Worm (Caenorhabditis elegans) whole organism, mixed stage, embryonic: ENCODE data around the gene srbc-67.

Source experiments
- M03D4.4 ChIP-seq: sonication (generic microtip); optimal IDR thresholded peaks from 2 replicates; lab custom pipeline; 2017; ENCODE audit warnings: mild to moderate bottlenecking, missing genetic modification characterization, missing compliant biosample characterization
- bed-3 ChIP-seq: fragments of 200-800 bp; sonication (Bioruptor generic); optimal IDR thresholded peaks from 3 replicates; lab custom pipeline; 2018; ENCODE audit warnings: mild to moderate bottlenecking, missing genetic modification characterization, moderate library complexity, missing compliant biosample characterization
- blmp-1 ChIP-seq: fragments of 150-350 bp; optimal IDR thresholded peaks from 2 replicates; lab custom pipeline; 2014; ENCODE audit warnings: missing biosample characterization, missing genetic modification characterization
- ceh-39 ChIP-seq: fragments of 150-350 bp; optimal IDR thresholded peaks from 2 replicates; lab custom pipeline; 2014; ENCODE audit warnings: missing biosample characterization, missing genetic modification characterization
- ceh-43 ChIP-seq: fragments of 200-800 bp; sonication (Bioruptor generic); optimal IDR thresholded peaks from 2 replicates; lab custom pipeline; 2018; ENCODE audit warnings: mild to moderate bottlenecking, missing genetic modification characterization, moderate library complexity, missing compliant biosample characterization
- ceh-83 ChIP-seq: fragments of 200-800 bp; sonication (Bioruptor generic); optimal IDR thresholded peaks from 2 replicates; lab custom pipeline; 2018; ENCODE audit warnings: mild to moderate bottlenecking, missing genetic modification characterization, missing compliant biosample characterization
- ces-1 ChIP-seq: fragments of 150-350 bp; optimal IDR thresholded peaks from 2 replicates; lab custom pipeline; 2014; ENCODE audit warnings: missing biosample characterization, missing genetic modification reagents, missing genetic modification characterization
- cnd-1 ChIP-seq: fragments of 200-800 bp; sonication (Bioruptor generic); optimal IDR thresholded peaks from 2 replicates; lab custom pipeline; 2018; ENCODE audit warnings: mild to moderate bottlenecking, missing genetic modification characterization, missing compliant biosample characterization
- drap-1 ChIP-seq: fragments of 200-800 bp; sonication (Bioruptor generic); optimal IDR thresholded peaks from 3 replicates; lab custom pipeline; 2018; ENCODE audit warnings: mild to moderate bottlenecking, missing genetic modification characterization, missing compliant biosample characterization
- elt-1 ChIP-seq: sonication (generic microtip); optimal IDR thresholded peaks from 2 replicates; lab custom pipeline; 2017; ENCODE audit warnings: missing genetic modification characterization, mild to moderate bottlenecking, missing compliant biosample characterization, antibody characterized with exemption, moderate library complexity, borderline replicate concordance; ENCODE audit not compliant: insufficient read depth
- flh-1 ChIP-seq: fragments of 200-800 bp; sonication (Bioruptor generic); optimal IDR thresholded peaks from 2 replicates; lab custom pipeline; 2018; ENCODE audit warnings: mild to moderate bottlenecking, missing genetic modification characterization, moderate library complexity, missing compliant biosample characterization
- ham-2 ChIP-seq: fragments of 200-800 bp; sonication (Bioruptor generic); optimal IDR thresholded peaks from 2 replicates; lab custom pipeline; 2018; ENCODE audit warnings: mild to moderate bottlenecking, missing genetic modification characterization, missing compliant biosample characterization
- hlh-1 ChIP-seq: fragments of 150-350 bp; optimal IDR thresholded peaks from 2 replicates; lab custom pipeline; 2014; ENCODE audit warnings: missing biosample characterization, missing genetic modification reagents, missing genetic modification characterization
- lin-13 ChIP-seq: fragments of 150-350 bp; optimal IDR thresholded peaks from 2 replicates; lab custom pipeline; 2014; ENCODE audit warnings: missing biosample characterization, missing genetic modification characterization
- lin-32 ChIP-seq: fragments of 200-800 bp; sonication (Bioruptor generic); optimal IDR thresholded peaks from 2 replicates; lab custom pipeline; 2018; ENCODE audit warnings: mild to moderate bottlenecking, missing genetic modification characterization, missing compliant biosample characterization
- mab-5 ChIP-seq: fragments of 150-350 bp; optimal IDR thresholded peaks from 2 replicates; lab custom pipeline; 2014; ENCODE audit warnings: missing biosample characterization, missing genetic modification characterization
- mep-1 ChIP-seq: fragments of 150-350 bp; optimal IDR thresholded peaks from 2 replicates; lab custom pipeline; 2017; ENCODE audit warnings: missing biosample characterization, missing genetic modification reagents, missing genetic modification characterization, inconsistent platforms
- mls-2 ChIP-seq: sonication (generic microtip); optimal IDR thresholded peaks from 2 replicates; lab custom pipeline; 2016; ENCODE audit warnings: mild to moderate bottlenecking, missing genetic modification characterization, moderate library complexity, missing compliant biosample characterization
- nhr-12 ChIP-seq: fragments of 150-350 bp; optimal IDR thresholded peaks from 2 replicates; lab custom pipeline; 2014; ENCODE audit warnings: missing biosample characterization, missing genetic modification characterization
- nhr-2 ChIP-seq: fragments of 150-350 bp; optimal IDR thresholded peaks from 2 replicates; lab custom pipeline; 2014; ENCODE audit warnings: missing biosample characterization, missing genetic modification characterization
- nhr-237 ChIP-seq: fragments of 150-350 bp; optimal IDR thresholded peaks from 2 replicates; lab custom pipeline; 2014; ENCODE audit warnings: missing biosample characterization, missing genetic modification characterization
- nhr-28 ChIP-seq: fragments of 150-350 bp; optimal IDR thresholded peaks from 2 replicates; lab custom pipeline; 2014; ENCODE audit warnings: missing biosample characterization, missing genetic modification characterization
- nhr-76 ChIP-seq: sonication (generic microtip); optimal IDR thresholded peaks from 2 replicates; lab custom pipeline; 2017; ENCODE audit warnings: missing biosample characterization, missing genetic modification characterization
- pha-4 ChIP-seq: fragments of 150-350 bp; optimal IDR thresholded peaks from 2 replicates; lab custom pipeline; 2018; ENCODE audit warnings: missing biosample characterization, missing genetic modification reagents, missing genetic modification characterization
- sem-2 ChIP-seq: fragments of 200-800 bp; sonication (Bioruptor generic); optimal IDR thresholded peaks from 2 replicates; lab custom pipeline; 2018; ENCODE audit warnings: mild to moderate bottlenecking, missing genetic modification characterization, missing compliant biosample characterization
- snpc-4 ChIP-seq: fragments of 150-350 bp; optimal IDR thresholded peaks from 2 replicates; lab custom pipeline; 2014; ENCODE audit warnings: missing biosample characterization, missing genetic modification characterization
- sptf-1 ChIP-seq: sonication (generic microtip); optimal IDR thresholded peaks from 2 replicates; lab custom pipeline; 2017; ENCODE audit warnings: mild to moderate bottlenecking, missing genetic modification characterization, moderate library complexity, missing compliant biosample characterization
- tbx-8 ChIP-seq: fragments of 200-800 bp; sonication (Bioruptor generic); optimal IDR thresholded peaks from 2 replicates; lab custom pipeline; 2018; ENCODE audit warnings: mild to moderate bottlenecking, missing genetic modification characterization, moderate library complexity, missing compliant biosample characterization
- unc-120 ChIP-seq: sonication (generic microtip); optimal IDR thresholded peaks from 2 replicates; lab custom pipeline; 2017; ENCODE audit warnings: missing genetic modification characterization, missing compliant biosample characterization; ENCODE audit not compliant: poor library complexity, severe bottlenecking
- unc-39 ChIP-seq: fragments of 150-350 bp; optimal IDR thresholded peaks from 2 replicates; lab custom pipeline; 2014; ENCODE audit warnings: missing biosample characterization, missing genetic modification characterization
- unc-62 ChIP-seq: fragments of 150-350 bp; optimal IDR thresholded peaks from 2 replicates; lab custom pipeline; 2014; ENCODE audit warnings: missing biosample characterization, missing genetic modification reagents, missing genetic modification characterization
- zip-8 ChIP-seq: fragments of 150-350 bp; optimal IDR thresholded peaks from 2 replicates; lab custom pipeline; 2014; ENCODE audit warnings: missing biosample characterization, missing genetic modification characterization
- ztf-11 ChIP-seq: fragments of 150-350 bp; optimal IDR thresholded peaks from 2 replicates; lab custom pipeline; 2014; ENCODE audit warnings: missing biosample characterization, missing genetic modification characterization

srbc-67 gene

ce11 chrV:3541117-3541516 is at the start of gene srbc-67:
Gene srbc-67 (minus strand): TSS chrV:3541217.
- no peak for TF ChIP-seq nhr-28 (tag; lab: Kevin White, UChicago)
- TF ChIP-seq mab-5, result no peak
- no peak for TF ChIP-seq nhr-2

- no peak for TF ChIP-seq nhr-237 (tag; lab: Kevin White, UChicago)
- no peak for TF ChIP-seq zip-8 (tag; lab: Kevin White, UChicago)
- TF ChIP-seq flh-1 (GFP tag; lab: Kevin White, UChicago), result no peak
- TF ChIP-seq nhr-12, result no peak
- no peak for TF ChIP-seq sptf-1 (tag; lab: Kevin White, UChicago)
- no peak for TF ChIP-seq ceh-39
- TF ChIP-seq bed-3, result no peak
- no peak for TF ChIP-seq unc-120
- no peak for TF ChIP-seq ces-1 (GFP tag; lab: Kevin White, UChicago)
- TF ChIP-seq mls-2 (tag; lab: Kevin White, UChicago), result no peak
- TF ChIP-seq ham-2, result no peak
- no peak for TF ChIP-seq unc-39 (tag; lab: Kevin White, UChicago)
- TF ChIP-seq blmp-1 (tag; lab: Kevin White, UChicago), result no peak
- TF ChIP-seq elt-1 (tag; lab: Kevin White, UChicago), result no peak
- TF ChIP-seq nhr-28 (tag; lab: Kevin White, UChicago), result no peak
- TF ChIP-seq pha-4 (tag; lab: Kevin White, UChicago), result no peak
- TF ChIP-seq lin-32 (GFP tag; lab: Kevin White, UChicago), result no peak
- TF ChIP-seq ceh-43 (GFP tag; lab: Kevin White, UChicago), result no peak
Measured at ce11 chrV:3588223-3588622, 47.2 kb upstream of the srbc-67 start.

ce11 chrV:3587633-3588032 is 46.6 kb upstream of the srbc-67 start:
- TF ChIP-seq snpc-4 (tag; lab: Kevin White, UChicago) (no peak), nhr-76 (no peak), sem-2 (peak; percentile 28), drap-1 (GFP tag; lab: Kevin White, UChicago) (peak; percentile 42), blmp-1 (tag; lab: Kevin White, UChicago) (no peak), elt-1 (tag; lab: Kevin White, UChicago) (no peak), ceh-43 (GFP tag; lab: Kevin White, UChicago) (peak; percentile 82), bed-3 (peak; percentile 40), sptf-1 (tag; lab: Kevin White, UChicago) (peak; percentile 86), lin-32 (GFP tag; lab: Kevin White, UChicago) (no peak), ceh-83 (peak; percentile 69), cnd-1 (peak; percentile 31), unc-39 (tag; lab: Kevin White, UChicago) (no peak), nhr-12 (no peak), mep-1 (tag; lab: Kevin White, UChicago) (no peak), M03D4.4 (tag; lab: Kevin White, UChicago) (peak; percentile 80), unc-120 (peak; percentile 28), lin-13 (no peak), hlh-1 (tag; lab: Kevin White, UChicago) (peak; percentile 27), nhr-2 (no peak), unc-62 (no peak), mab-5 (no peak), mls-2 (tag; lab: Kevin White, UChicago) (peak; percentile 74), flh-1 (GFP tag; lab: Kevin White, UChicago) (peak; percentile 33), tbx-8 (peak; percentile 1), ztf-11 (no peak), pha-4 (tag; lab: Kevin White, UChicago) (no peak)

ce11 chrV:3586014-3586689 is 45.1 kb upstream of the srbc-67 start, which contains the start of the genes rpl-11.1 and T22F3.2:
Gene rpl-11.1 (minus strand): TSS chrV:3586064.
Gene T22F3.2 (plus strand): TSS chrV:3586639.
- TF ChIP-seq unc-62 (no peak), cnd-1 (no peak), hlh-1 (tag; lab: Kevin White, UChicago) (no peak)
